Fruit fly (Drosophila melanogaster) whole organism, embryonic: ENCODE results near the gene CG34179.
A peak's percentile ranks its signal among the peaks of the same experiment; 100 is the strongest.

Source experiments
- CG10462 ChIP-seq: fragments of 200-800 bp; sonication (Bioruptor generic); optimal IDR thresholded peaks from 2 replicates; lab custom pipeline; 2016; ENCODE audit warnings: missing biosample characterization, missing genetic modification characterization
- CG12155 ChIP-seq: fragments of 200-800 bp; sonication (Bioruptor generic); optimal IDR thresholded peaks from 3 replicates; lab custom pipeline; 2016; ENCODE audit warnings: missing biosample characterization, missing genetic modification characterization
- CG13287 ChIP-seq: fragments of 200-800 bp; sonication (Bioruptor generic); IDR thresholded peaks from 2 replicates; pipeline ENCODE4 v1.3.6; 2022; ENCODE audit warnings: missing biosample characterization, missing genetic modification characterization; ENCODE audit not compliant: partially characterized antibody
- CG13894 ChIP-seq: fragments of 200-800 bp; sonication (Bioruptor generic); optimal IDR thresholded peaks from 3 replicates; lab custom pipeline; 2018; ENCODE audit warnings: missing biosample characterization, mild to moderate bottlenecking, missing genetic modification characterization, moderate library complexity
- CG17612 ChIP-seq: fragments of 200-800 bp; sonication (Bioruptor generic); IDR thresholded peaks from 2 replicates; pipeline ENCODE4 v1.3.6; 2022; ENCODE audit warnings: missing biosample characterization, missing genetic modification characterization
- CG1792 ChIP-seq: fragments of 200-800 bp; sonication (Bioruptor generic); optimal IDR thresholded peaks from 2 replicates; lab custom pipeline; 2016; ENCODE audit warnings: missing biosample characterization, missing genetic modification characterization
- CG2199 ChIP-seq: fragments of 200-800 bp; sonication (Bioruptor generic); IDR thresholded peaks from 3 replicates; pipeline ENCODE4 v1.3.6; 2022; ENCODE audit warnings: missing biosample characterization, missing genetic modification characterization
- CG2875 ChIP-seq: fragments of 200-800 bp; sonication (Bioruptor generic); optimal IDR thresholded peaks from 2 replicates; lab custom pipeline; 2017; ENCODE audit warnings: missing biosample characterization, mild to moderate bottlenecking, missing genetic modification characterization, missing genetic modification reagents
- CG30403 ChIP-seq: fragments of 200-800 bp; sonication (Bioruptor generic); optimal IDR thresholded peaks from 3 replicates; lab custom pipeline; 2016; ENCODE audit warnings: missing biosample characterization, missing genetic modification characterization
- CG3065 ChIP-seq: fragments of 200-800 bp; sonication (Bioruptor generic); optimal IDR thresholded peaks from 2 replicates; lab custom pipeline; 2016; ENCODE audit warnings: missing biosample characterization, missing genetic modification characterization
- CG4282 ChIP-seq: fragments of 200-800 bp; sonication (Bioruptor generic); optimal IDR thresholded peaks from 2 replicates; lab custom pipeline; 2016; ENCODE audit warnings: missing biosample characterization, missing genetic modification characterization
- CG43689 ChIP-seq: fragments of 200-800 bp; sonication (Bioruptor generic); IDR thresholded peaks from 2 replicates; pipeline ENCODE4 v1.3.6; 2022; ENCODE audit warnings: missing biosample characterization, missing genetic modification characterization
- CG6689 ChIP-seq: fragments of 200-800 bp; sonication (Bioruptor generic); IDR thresholded peaks from 2 replicates; pipeline ENCODE4 v1.3.6; 2022; ENCODE audit warnings: missing biosample characterization, missing genetic modification characterization
- CG9215 ChIP-seq: fragments of 200-800 bp; sonication (Bioruptor generic); IDR thresholded peaks from 2 replicates; pipeline ENCODE4 v1.3.6; 2022; ENCODE audit warnings: missing biosample characterization, missing genetic modification characterization
- CoRest ChIP-seq: fragments of 200-800 bp; sonication (Bioruptor generic); optimal IDR thresholded peaks from 3 replicates; lab custom pipeline; 2018; ENCODE audit warnings: missing biosample characterization, mild to moderate bottlenecking, missing genetic modification characterization, moderate library complexity
- D ChIP-seq, 2 experiments: fragments of 200-800 bp in 1 of 2; fragments of >200 bp in 1 of 2; sonication (Bioruptor generic) in 1 of 2; optimal IDR thresholded peaks; 2 replicates in 1 of 2; 3 replicates in 1 of 2; lab custom pipeline; 2017; ENCODE audit warnings: mild to moderate bottlenecking in 1 of 2, missing biosample characterization in 1 of 2, missing genetic modification characterization in 1 of 2, missing genetic modification reagents in 1 of 2
- Dref ChIP-seq: fragments of 200-800 bp; sonication (Bioruptor generic); IDR thresholded peaks from 2 replicates; pipeline ENCODE4 v1.3.6; 2022; ENCODE audit warnings: missing biosample characterization, missing genetic modification characterization
- H15 ChIP-seq: fragments of 200-800 bp; sonication (Bioruptor generic); IDR thresholded peaks from 3 replicates; pipeline ENCODE4 v1.3.6; 2022; ENCODE audit warnings: missing biosample characterization, missing genetic modification characterization
- HmgZ ChIP-seq: fragments of 200-800 bp; sonication (Bioruptor generic); optimal IDR thresholded peaks from 2 replicates; lab custom pipeline; 2018; ENCODE audit warnings: missing biosample characterization, mild to moderate bottlenecking, missing genetic modification characterization
- Lhr ChIP-seq: fragments of 200-800 bp; sonication (Bioruptor generic); optimal IDR thresholded peaks from 3 replicates; lab custom pipeline; 2017; ENCODE audit warnings: mild to moderate bottlenecking, missing biosample characterization, missing genetic modification reagents, missing genetic modification characterization
- MBD-R2 ChIP-seq: fragments of 200-800 bp; sonication (Bioruptor generic); IDR thresholded peaks from 2 replicates; pipeline ENCODE4 v1.3.6; 2022; ENCODE audit warnings: missing biosample characterization, missing genetic modification characterization
- NC2α ChIP-seq: fragments of 200-800 bp; sonication (Bioruptor generic); optimal IDR thresholded peaks from 2 replicates; lab custom pipeline; 2016; ENCODE audit warnings: missing biosample characterization, missing genetic modification characterization
- Sry-β ChIP-seq: fragments of 200-800 bp; sonication (Bioruptor generic); optimal IDR thresholded peaks from 2 replicates; lab custom pipeline; 2018; ENCODE audit warnings: missing biosample characterization, mild to moderate bottlenecking, missing genetic modification characterization, moderate library complexity
- aop ChIP-seq: fragments of 200-800 bp; sonication (Bioruptor generic); IDR thresholded peaks from 2 replicates; pipeline ENCODE4 v1.3.6; 2022; ENCODE audit warnings: missing biosample characterization, missing genetic modification characterization
- bcd ChIP-seq: fragments of 200-800 bp; sonication (Bioruptor generic); optimal IDR thresholded peaks from 2 replicates; lab custom pipeline; 2017; ENCODE audit warnings: missing biosample characterization, mild to moderate bottlenecking, missing genetic modification characterization
- br ChIP-seq: fragments of >200 bp; optimal IDR thresholded peaks from 2 replicates; lab custom pipeline; 2017
- cg ChIP-seq: fragments of 200-800 bp; sonication (Bioruptor generic); optimal IDR thresholded peaks from 3 replicates; lab custom pipeline; 2019; ENCODE audit warnings: missing biosample characterization, mild to moderate bottlenecking, missing genetic modification characterization, moderate library complexity
- chinmo ChIP-seq: fragments of 200-800 bp; sonication (Bioruptor generic); IDR thresholded peaks from 4 replicates; pipeline ENCODE4 v1.3.6; 2022; ENCODE audit warnings: missing biosample characterization, missing genetic modification characterization; ENCODE audit not compliant: partially characterized antibody
- croc ChIP-seq: fragments of 200-800 bp; sonication (Bioruptor generic); conservative IDR thresholded peaks from 3 replicates; pipeline ENCODE4 v1.3.6; 2022; ENCODE audit warnings: missing biosample characterization, missing genetic modification characterization
- crol ChIP-seq: fragments of 200-800 bp; sonication (Bioruptor generic); IDR thresholded peaks from 2 replicates; pipeline ENCODE4 v1.3.6; 2022; ENCODE audit warnings: missing biosample characterization, missing genetic modification characterization
- ewg ChIP-seq: fragments of 200-800 bp; sonication (Bioruptor generic); optimal IDR thresholded peaks from 3 replicates; lab custom pipeline; 2017; ENCODE audit warnings: mild to moderate bottlenecking, missing biosample characterization, missing genetic modification reagents, missing genetic modification characterization
- fru ChIP-seq: fragments of >200 bp; optimal IDR thresholded peaks from 2 replicates; lab custom pipeline; 2017
- gcm ChIP-seq: fragments of 200-800 bp; sonication (Bioruptor generic); optimal IDR thresholded peaks from 2 replicates; lab custom pipeline; 2019; ENCODE audit warnings: missing biosample characterization, mild to moderate bottlenecking, missing genetic modification characterization, moderate library complexity
- ham ChIP-seq: fragments of 200-800 bp; sonication (Bioruptor generic); IDR thresholded peaks from 2 replicates; pipeline ENCODE4 v1.3.6; 2022; ENCODE audit warnings: missing biosample characterization, missing genetic modification characterization
- jing ChIP-seq: fragments of 200-800 bp; sonication (Bioruptor generic); optimal IDR thresholded peaks from 2 replicates; lab custom pipeline; 2018; ENCODE audit warnings: missing biosample characterization, mild to moderate bottlenecking, missing genetic modification characterization
- maf-S ChIP-seq: fragments of 200-800 bp; sonication (Bioruptor generic); optimal IDR thresholded peaks from 2 replicates; lab custom pipeline; 2016; ENCODE audit warnings: missing biosample characterization, missing genetic modification characterization
- nmo ChIP-seq: fragments of 200-800 bp; sonication (Bioruptor generic); optimal IDR thresholded peaks from 2 replicates; lab custom pipeline; 2018; ENCODE audit warnings: missing biosample characterization, mild to moderate bottlenecking, missing genetic modification characterization, moderate library complexity
- otp ChIP-seq: fragments of 200-800 bp; sonication (Bioruptor generic); IDR thresholded peaks from 3 replicates; pipeline ENCODE4, ENCODE4 v1.3.6; 2022; ENCODE audit warnings: missing biosample characterization, missing genetic modification characterization
- pnt ChIP-seq: fragments of 200-800 bp; sonication (Bioruptor generic); optimal IDR thresholded peaks from 3 replicates; lab custom pipeline; 2016; ENCODE audit warnings: missing biosample characterization, missing genetic modification characterization
- pros ChIP-seq: fragments of 200-800 bp; sonication (Bioruptor generic); optimal IDR thresholded peaks from 3 replicates; lab custom pipeline; 2019; ENCODE audit warnings: missing biosample characterization, mild to moderate bottlenecking, missing genetic modification characterization, moderate library complexity
- pum ChIP-seq: fragments of 200-800 bp; sonication (Bioruptor generic); optimal IDR thresholded peaks from 2 replicates; lab custom pipeline; 2016; ENCODE audit warnings: missing biosample characterization, missing genetic modification characterization
- repo ChIP-seq: fragments of 200-800 bp; sonication (Bioruptor generic); optimal IDR thresholded peaks from 2 replicates; lab custom pipeline; 2016; ENCODE audit warnings: missing biosample characterization, missing genetic modification characterization
- rib ChIP-seq: fragments of 200-800 bp; sonication (Bioruptor generic); IDR thresholded peaks from 2 replicates; pipeline ENCODE4 v1.3.6; 2022; ENCODE audit warnings: missing biosample characterization, missing genetic modification characterization
- sd ChIP-seq: fragments of 200-800 bp; sonication (Bioruptor generic); optimal IDR thresholded peaks from 3 replicates; lab custom pipeline; 2018; ENCODE audit warnings: missing biosample characterization, mild to moderate bottlenecking, missing genetic modification characterization, moderate library complexity
- sens ChIP-seq: fragments of 200-800 bp; sonication (Bioruptor generic); peaks from one replicate; lab custom pipeline; 2016; ENCODE audit warnings: missing biosample characterization, missing genetic modification characterization
- seq ChIP-seq: fragments of 200-800 bp; sonication (Bioruptor generic); IDR thresholded peaks from 2 replicates; pipeline ENCODE4 v1.3.6; 2022; ENCODE audit warnings: missing biosample characterization, missing genetic modification characterization
- tgo ChIP-seq: fragments of 200-800 bp; sonication (Bioruptor generic); IDR thresholded peaks from 3 replicates; pipeline ENCODE4 v1.3.6; 2022; ENCODE audit warnings: missing biosample characterization, missing genetic modification characterization
- wdn ChIP-seq: fragments of 200-800 bp; sonication (Bioruptor generic); IDR thresholded peaks from 2 replicates; pipeline ENCODE4 v1.3.6; 2022; ENCODE audit warnings: missing biosample characterization, missing genetic modification characterization

CG34179 gene

DNA sequence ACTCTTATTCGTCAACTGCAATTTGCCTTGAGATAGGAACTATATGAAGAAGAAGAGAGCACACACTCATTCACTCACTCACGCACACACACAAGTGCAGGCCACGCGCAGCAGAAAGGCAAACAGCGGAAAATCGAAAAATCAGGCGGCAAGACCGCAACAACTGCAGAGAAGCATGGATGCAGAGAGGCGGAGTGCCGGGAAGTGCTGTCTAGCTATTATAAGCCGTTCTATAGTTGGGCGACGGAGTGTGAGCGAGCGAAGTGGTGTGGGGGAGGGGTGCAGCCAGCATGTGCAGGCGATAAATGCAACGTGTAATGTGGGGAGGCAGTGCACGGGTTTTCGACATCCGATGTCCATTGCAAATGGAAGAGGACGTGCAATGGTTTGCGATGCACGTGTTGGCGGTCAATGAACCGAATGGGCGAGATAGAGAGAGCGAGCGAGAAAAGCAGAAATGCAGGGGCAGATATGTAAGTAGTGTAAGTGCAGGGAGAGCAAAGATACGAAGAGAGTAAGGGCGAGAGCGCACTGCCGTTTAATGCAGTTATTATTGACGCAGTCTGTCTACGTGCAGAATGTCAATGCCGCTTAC lies 30.3 kb upstream of the CG34179 start (continued):
- TF ChIP-seq tgo (GFP tag; lab: Robert Waterston, UW) (no peak), Lhr (GFP tag; lab: Kevin White, UChicago) (no peak), fru (peak; percentile 27), HmgZ (no peak), NC2α (GFP tag; lab: Kevin White, UChicago) (no peak), aop (GFP tag; lab: Robert Waterston, UW) (peak; percentile 86), CG30403 (GFP tag; lab: Kevin White, UChicago) (no peak), H15 (GFP tag; lab: Robert Waterston, UW) (no peak), Sry-β (GFP tag; lab: Kevin White, UChicago) (no peak), CG17612 (GFP tag; lab: Robert Waterston, UW) (no peak), gcm (peak; percentile 94), CG3065 (GFP tag; lab: Kevin White, UChicago) (no peak), CG2875 (GFP tag; lab: Kevin White, UChicago) (peak; percentile 11), seq (no peak), jing (GFP tag; lab: Kevin White, UChicago) (no peak), CG2199 (peak; percentile 88)

DNA sequence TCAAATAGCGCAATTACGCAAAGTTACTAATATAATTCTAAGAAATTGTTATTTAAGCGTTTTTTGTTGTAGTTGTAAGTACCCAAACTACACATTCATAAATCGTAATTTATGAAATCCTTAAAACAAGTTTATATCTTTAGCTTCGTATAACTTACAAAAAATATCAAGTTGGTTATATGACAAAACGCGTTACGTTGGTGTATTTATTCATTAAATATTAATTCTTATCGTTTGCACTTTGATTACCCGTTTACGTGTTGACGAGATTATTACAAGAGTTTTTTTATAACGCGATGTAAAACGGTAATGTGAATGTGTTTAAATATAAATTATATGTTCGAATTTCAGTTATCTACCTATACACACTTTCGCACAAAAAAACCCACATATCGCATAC lies 29.1 kb upstream of the CG34179 start:
- TF ChIP-seq rib (GFP tag; lab: Robert Waterston, UW) (no peak), CG12155 (no peak), MBD-R2 (no peak), br (lab: Kevin White, UChicago) (no peak), CG9215 (no peak), CoRest (tag; lab: Kevin White, UChicago) (no peak), repo (GFP tag; lab: Kevin White, UChicago) (no peak), nmo (GFP tag; lab: Kevin White, UChicago) (no peak), wdn (GFP tag; lab: Robert Waterston, UW) (no peak), CG43689 (no peak)

- TF ChIP-seq CG6689 (GFP tag; lab: Robert Waterston, UW) (peak; percentile 10; the same call in 1 of the 2 replicates), CG4282 (GFP tag; lab: Kevin White, UChicago) (no peak), CG13894 (peak; percentile 99), seq (peak; percentile 65; the same call in 1 of the 2 replicates), bcd (GFP tag; lab: Kevin White, UChicago) (no peak), D (optimal IDR thresholded peaks at IDR 0.05; lab: Kevin White, UChicago) (no peak), D (GFP tag; optimal IDR thresholded peaks at IDR 0.05; lab: Kevin White, UChicago) (no peak), ewg (peak; percentile 68), otp (GFP tag; lab: Robert Waterston, UW) (0 out of 3 replicates have a peak, but pooled peaks have one; percentile 10), crol (GFP tag; lab: Robert Waterston, UW) (peak; percentile 27; the same call in 1 of the 2 replicates), pros (GFP tag; lab: Kevin White, UChicago) (peak; percentile 93)
Observed at dm6 chr2L:6076829-6077364, 28.4 kb upstream of the CG34179 start.

DNA sequence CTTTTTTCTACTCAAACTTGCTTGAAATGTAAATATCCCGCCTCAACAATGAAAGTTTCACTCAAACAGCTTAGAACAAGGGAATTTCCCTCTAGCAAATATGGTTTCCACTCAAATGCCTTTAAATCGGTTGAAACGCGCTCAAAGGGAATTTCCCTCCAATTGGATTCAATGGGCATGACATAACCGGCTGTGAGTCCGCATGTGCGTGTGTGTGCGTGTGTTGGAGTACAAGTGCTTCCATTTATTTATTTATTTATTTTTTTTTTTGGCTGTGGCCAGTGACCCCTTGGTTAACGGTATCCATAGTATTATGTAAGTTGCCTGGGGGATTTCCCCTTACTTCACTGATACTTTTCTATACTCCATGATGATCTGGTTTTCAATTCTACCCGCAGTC lies 27.6 kb upstream of the CG34179 start:
- TF ChIP-seq CG10462 (GFP tag; lab: Kevin White, UChicago) (no peak), croc (GFP tag; lab: Robert Waterston, UW) (no peak), sens (GFP tag; lab: Kevin White, UChicago) (no peak), ham (GFP tag; lab: Robert Waterston, UW) (no peak), sd (peak; percentile 1), CG1792 (GFP tag; lab: Kevin White, UChicago) (no peak), cg (peak; percentile 71), chinmo (GFP tag; lab: Robert Waterston, UW) (peak; percentile 81; the same call in 2 of the 4 replicates), D (optimal IDR thresholded peaks at IDR 0.05; lab: Kevin White, UChicago) (no peak), D (GFP tag; optimal IDR thresholded peaks at IDR 0.05; lab: Kevin White, UChicago) (no peak), maf-S (GFP tag; lab: Kevin White, UChicago) (no peak), CG13287 (GFP tag; lab: Robert Waterston, UW) (peak; percentile 8; the same call in 1 of the 2 replicates), pnt (GFP tag; lab: Kevin White, UChicago) (no peak), pum (GFP tag; lab: Kevin White, UChicago) (no peak), Dref (no peak)
